Fruit fly (Drosophila melanogaster): ENCODE results near the gene CG5880.

Gene CG5880

dm6 chr3R:27069810-27070625 lies 46.5 kb upstream of the CG5880 start, which contains the start of gene spz (continued):
- TF ChIP-seq CG12659 (GFP tag; optimal IDR thresholded peaks at IDR 0.05), result no peak
- no peak for TF ChIP-seq phol (tag; optimal IDR thresholded peaks at IDR 0.05)
- TF ChIP-seq Optix (GFP tag; IDR thresholded peaks at IDR 0.05), result no peak
- TF ChIP-seq CG14710 (tag; optimal IDR thresholded peaks at IDR 0.05), result no peak
- peak; percentile 3 for TF ChIP-seq CG18599 (GFP tag; optimal IDR thresholded peaks at IDR 0.05)
- TF ChIP-seq Ssrp (tag; optimal IDR thresholded peaks at IDR 0.05), result no peak
- no peak for TF ChIP-seq CG33213 (GFP tag; optimal IDR thresholded peaks at IDR 0.05)
- TF ChIP-seq Sox100B (GFP tag; optimal IDR thresholded peaks at IDR 0.05), result peak; percentile 8
- TF ChIP-seq Dll (GFP tag; IDR thresholded peaks at IDR 0.05; ENCODE audit: partially characterized antibody), result no peak
- TF ChIP-seq CG34376 (GFP tag; optimal IDR thresholded peaks at IDR 0.05), result peak; percentile 22
- TF ChIP-seq CG8281 (tag; optimal IDR thresholded peaks at IDR 0.05), result no peak
- TF ChIP-seq CG14965 (GFP tag; optimal IDR thresholded peaks at IDR 0.05; ENCODE audit: borderline replicate concordance), result no peak
- peak; percentile 7 for TF ChIP-seq Meics (GFP tag; optimal IDR thresholded peaks at IDR 0.05)
- TF ChIP-seq Doc3 (GFP tag; IDR thresholded peaks at IDR 0.05; ENCODE audit: partially characterized antibody), result 0 out of 3 replicates have a peak, but pooled peaks have one; percentile 28
- no peak for TF ChIP-seq CG30020 (tag; optimal IDR thresholded peaks at IDR 0.05)
- TF ChIP-seq CG7987 (GFP tag; optimal IDR thresholded peaks at IDR 0.05), result no peak
- no peak for TF ChIP-seq CG11456 (GFP tag; IDR thresholded peaks at IDR 0.05)
- no peak for TF ChIP-seq CG4617 (GFP tag; optimal IDR thresholded peaks at IDR 0.05; ENCODE audit: borderline replicate concordance)
- peak; percentile 72 for TF ChIP-seq Awh (GFP tag; IDR thresholded peaks at IDR 0.05)
- TF ChIP-seq Bgb (GFP tag; IDR thresholded peaks at IDR 0.05; ENCODE audit: partially characterized antibody), result peak; percentile 25; the same call in 1 of the 2 replicates
- TF ChIP-seq CG3407 (GFP tag; optimal IDR thresholded peaks at IDR 0.05), result no peak
- peak in 1 of 2 experiments; percentile 40 for TF ChIP-seq crp (GFP tag; optimal IDR thresholded peaks at IDR 0.05)
- no peak for TF ChIP-seq klu (GFP tag; IDR thresholded peaks at IDR 0.05)
- TF ChIP-seq sisA (GFP tag; IDR thresholded peaks at IDR 0.05), result no peak
- no peak for TF ChIP-seq Dek (tag; optimal IDR thresholded peaks at IDR 0.05)
- no peak for TF ChIP-seq so (GFP tag; IDR thresholded peaks at IDR 0.05)
- TF ChIP-seq CG13296 (GFP tag; optimal IDR thresholded peaks at IDR 0.05), result no peak
- TF ChIP-seq CG9876 (GFP tag; optimal IDR thresholded peaks at IDR 0.05), result no peak
- peak; percentile 17 for TF ChIP-seq CG10209 (GFP tag; optimal IDR thresholded peaks at IDR 0.05)
- TF ChIP-seq ab (GFP tag; optimal IDR thresholded peaks at IDR 0.05), result no peak
- peak; percentile 54 for TF ChIP-seq Adf1 (GFP tag; IDR thresholded peaks at IDR 0.05)
- TF ChIP-seq CG13894 (tag; optimal IDR thresholded peaks at IDR 0.05), result peak; percentile 73
- no peak for TF ChIP-seq sqz (GFP tag; optimal IDR thresholded peaks at IDR 0.05)
- 0 out of 3 replicates have a peak, but pooled peaks have one; percentile 49 for TF ChIP-seq CG6175 (GFP tag; IDR thresholded peaks at IDR 0.05)
- TF ChIP-seq exex (tag; optimal IDR thresholded peaks at IDR 0.05), result no peak
- no peak for TF ChIP-seq CG9437 (GFP tag; optimal IDR thresholded peaks at IDR 0.05)
- no peak for TF ChIP-seq HLHmδ (GFP tag; optimal IDR thresholded peaks at IDR 0.05)
- TF ChIP-seq bcd (GFP tag; optimal IDR thresholded peaks at IDR 0.05), result peak; percentile 8
- TF ChIP-seq CG15479 (GFP tag; optimal IDR thresholded peaks at IDR 0.05), result no peak
- no peak for TF ChIP-seq jigr1 (GFP tag; IDR thresholded peaks at IDR 0.05)
- no peak for TF ChIP-seq Dip2 (GFP tag; IDR thresholded peaks at IDR 0.05)
- TF ChIP-seq chinmo (GFP tag; IDR thresholded peaks at IDR 0.05; ENCODE audit: partially characterized antibody), result peak; percentile 95
- TF ChIP-seq bigmax (GFP tag; optimal IDR thresholded peaks at IDR 0.05), result no peak
- peak; percentile 95 for TF ChIP-seq crol (GFP tag; IDR thresholded peaks at IDR 0.05)
- TF ChIP-seq CG7839 (tag; optimal IDR thresholded peaks at IDR 0.05), result peak; percentile 37
- no peak for TF ChIP-seq pita (GFP tag; optimal IDR thresholded peaks at IDR 0.05)
- TF ChIP-seq CG34422 (GFP tag; IDR thresholded peaks at IDR 0.05), result 0 out of 3 replicates have a peak, but pooled peaks have one; percentile 48
- no peak for TF ChIP-seq Bteb2 (GFP tag; optimal IDR thresholded peaks at IDR 0.05)

Measured in whole organism, embryonic.